Fruit fly (Drosophila melanogaster) whole organism, embryonic: ENCODE measurements around the gene CG5644.

Experiments
- Aef1 ChIP-seq: fragments of 200-800 bp; sonication (Bioruptor generic); IDR thresholded peaks from 3 replicates; pipeline ENCODE4 v1.3.6; 2022; ENCODE audit warnings: missing biosample characterization, missing genetic modification characterization
- Antp ChIP-seq: fragments of 200-800 bp; sonication (Bioruptor generic); optimal IDR thresholded peaks from 3 replicates; lab custom pipeline; 2016; ENCODE audit warnings: missing biosample characterization, missing genetic modification characterization
- Atf-2 ChIP-seq: fragments of 200-800 bp; sonication (Bioruptor generic); optimal IDR thresholded peaks from 2 replicates; lab custom pipeline; 2016; ENCODE audit warnings: missing biosample characterization, missing genetic modification characterization
- Awh ChIP-seq: fragments of 200-800 bp; sonication (Bioruptor generic); IDR thresholded peaks from 2 replicates; pipeline ENCODE4, ENCODE4 v1.3.6; 2022; ENCODE audit warnings: missing biosample characterization, missing genetic modification characterization
- Blimp-1 ChIP-seq: fragments of 200-800 bp; sonication (Bioruptor generic); optimal IDR thresholded peaks from 3 replicates; lab custom pipeline; 2018; ENCODE audit warnings: missing biosample characterization, missing genetic modification characterization, mild to moderate bottlenecking, moderate library complexity, missing genetic modification reagents
- C15 ChIP-seq: fragments of 200-800 bp; sonication (Bioruptor generic); IDR thresholded peaks from 3 replicates; pipeline ENCODE4 v1.3.6; 2022; ENCODE audit warnings: missing biosample characterization, missing genetic modification characterization
- CG10209 ChIP-seq: fragments of 200-800 bp; sonication (Bioruptor generic); optimal IDR thresholded peaks from 3 replicates; lab custom pipeline; 2017; ENCODE audit warnings: missing biosample characterization, mild to moderate bottlenecking, missing genetic modification characterization, missing genetic modification reagents
- CG1024 ChIP-seq: fragments of 200-800 bp; sonication (Bioruptor generic); IDR thresholded peaks from 2 replicates; pipeline ENCODE4 v1.3.6; 2022; ENCODE audit warnings: missing biosample characterization, missing genetic modification characterization
- CG10462 ChIP-seq: fragments of 200-800 bp; sonication (Bioruptor generic); optimal IDR thresholded peaks from 2 replicates; lab custom pipeline; 2016; ENCODE audit warnings: missing biosample characterization, missing genetic modification characterization
- CG10979 ChIP-seq: fragments of 200-800 bp; sonication (Bioruptor generic); optimal IDR thresholded peaks from 2 replicates; lab custom pipeline; 2018; ENCODE audit warnings: missing biosample characterization, mild to moderate bottlenecking, missing genetic modification characterization, moderate library complexity
- CG11723 ChIP-seq: fragments of 200-800 bp; sonication (Bioruptor generic); optimal IDR thresholded peaks from 2 replicates; lab custom pipeline; 2017; ENCODE audit warnings: missing biosample characterization, mild to moderate bottlenecking, missing genetic modification characterization
- CG13894 ChIP-seq: fragments of 200-800 bp; sonication (Bioruptor generic); optimal IDR thresholded peaks from 3 replicates; lab custom pipeline; 2018; ENCODE audit warnings: missing biosample characterization, mild to moderate bottlenecking, missing genetic modification characterization, moderate library complexity
- CG14014 ChIP-seq: fragments of 200-800 bp; sonication (Bioruptor generic); IDR thresholded peaks from 2 replicates; pipeline ENCODE4 v1.3.6; 2022; ENCODE audit warnings: missing biosample characterization, missing genetic modification characterization
- CG15073 ChIP-seq: fragments of 200-800 bp; sonication (Bioruptor generic); optimal IDR thresholded peaks from 2 replicates; lab custom pipeline; 2016; ENCODE audit warnings: missing biosample characterization, missing genetic modification characterization
- CG1529 ChIP-seq: fragments of 200-800 bp; sonication (Bioruptor generic); optimal IDR thresholded peaks from 3 replicates; lab custom pipeline; 2018; ENCODE audit warnings: missing biosample characterization, missing genetic modification characterization
- CG17385 ChIP-seq: fragments of 200-800 bp; sonication (Bioruptor generic); optimal IDR thresholded peaks from 3 replicates; lab custom pipeline; 2018; ENCODE audit warnings: missing biosample characterization, mild to moderate bottlenecking, missing genetic modification characterization
- CG1792 ChIP-seq: fragments of 200-800 bp; sonication (Bioruptor generic); optimal IDR thresholded peaks from 2 replicates; lab custom pipeline; 2016; ENCODE audit warnings: missing biosample characterization, missing genetic modification characterization
- CG30020 ChIP-seq: fragments of 200-800 bp; optimal IDR thresholded peaks from 2 replicates; lab custom pipeline; 2019; ENCODE audit warnings: missing biosample characterization, mild to moderate bottlenecking, missing genetic modification characterization, moderate library complexity
- CG3065 ChIP-seq: fragments of 200-800 bp; sonication (Bioruptor generic); optimal IDR thresholded peaks from 2 replicates; lab custom pipeline; 2016; ENCODE audit warnings: missing biosample characterization, missing genetic modification characterization
- CG31224 ChIP-seq: fragments of 200-800 bp; sonication (Bioruptor generic); IDR thresholded peaks from 2 replicates; pipeline ENCODE4 v1.3.6; 2022; ENCODE audit warnings: missing biosample characterization, missing genetic modification characterization
- CG31388 ChIP-seq: fragments of 200-800 bp; sonication (Bioruptor generic); optimal IDR thresholded peaks from 2 replicates; lab custom pipeline; 2016; ENCODE audit warnings: missing biosample characterization, missing genetic modification characterization
- CG3407 ChIP-seq: fragments of 200-800 bp; sonication (Bioruptor generic); optimal IDR thresholded peaks from 2 replicates; lab custom pipeline; 2018; ENCODE audit warnings: missing biosample characterization, mild to moderate bottlenecking, missing genetic modification characterization
- CG4328 ChIP-seq: fragments of 200-800 bp; sonication (Bioruptor generic); optimal IDR thresholded peaks from 3 replicates; lab custom pipeline; 2017; ENCODE audit warnings: missing biosample characterization, missing genetic modification reagents, missing genetic modification characterization
- CG4730 ChIP-seq: fragments of 200-800 bp; sonication (Bioruptor generic); IDR thresholded peaks from 2 replicates; pipeline ENCODE4 v1.3.6; 2022; ENCODE audit warnings: missing biosample characterization, missing genetic modification characterization
- CG6254 ChIP-seq: fragments of 200-800 bp; sonication (Bioruptor generic); optimal IDR thresholded peaks from 3 replicates; lab custom pipeline; 2017; ENCODE audit warnings: mild to moderate bottlenecking, missing biosample characterization, missing genetic modification reagents, missing genetic modification characterization
- CG7271 ChIP-seq: fragments of 200-800 bp; sonication (Bioruptor generic); optimal IDR thresholded peaks from 2 replicates; lab custom pipeline; 2018; ENCODE audit warnings: missing biosample characterization, mild to moderate bottlenecking, missing genetic modification characterization, moderate library complexity
- CG8944 ChIP-seq: fragments of 200-800 bp; sonication (Bioruptor generic); optimal IDR thresholded peaks from 3 replicates; lab custom pipeline; 2016; ENCODE audit warnings: missing biosample characterization, missing genetic modification characterization
- CG9215 ChIP-seq: fragments of 200-800 bp; sonication (Bioruptor generic); IDR thresholded peaks from 2 replicates; pipeline ENCODE4 v1.3.6; 2022; ENCODE audit warnings: missing biosample characterization, missing genetic modification characterization
- CG9727 ChIP-seq: fragments of 200-800 bp; sonication (Bioruptor generic); optimal IDR thresholded peaks from 3 replicates; lab custom pipeline; 2017; ENCODE audit warnings: missing biosample characterization, mild to moderate bottlenecking, missing genetic modification characterization
- CG9932 ChIP-seq: fragments of 200-800 bp; sonication (Bioruptor generic); IDR thresholded peaks from 2 replicates; pipeline ENCODE4 v1.3.6; 2022; ENCODE audit warnings: missing biosample characterization, missing genetic modification characterization
- Camta ChIP-seq: fragments of 200-800 bp; sonication (Bioruptor generic); optimal IDR thresholded peaks from 2 replicates; lab custom pipeline; 2016; ENCODE audit warnings: missing biosample characterization, missing genetic modification characterization
- Chrac-16 ChIP-seq: fragments of 200-800 bp; sonication (Bioruptor generic); optimal IDR thresholded peaks from 3 replicates; lab custom pipeline; 2016; ENCODE audit warnings: missing biosample characterization, missing genetic modification characterization
- CoRest ChIP-seq: fragments of 200-800 bp; sonication (Bioruptor generic); optimal IDR thresholded peaks from 3 replicates; lab custom pipeline; 2018; ENCODE audit warnings: missing biosample characterization, mild to moderate bottlenecking, missing genetic modification characterization, moderate library complexity
- CrebB ChIP-seq: fragments of 200-800 bp; sonication (Bioruptor generic); optimal IDR thresholded peaks from 3 replicates; lab custom pipeline; 2018; ENCODE audit warnings: missing biosample characterization, mild to moderate bottlenecking, missing genetic modification characterization
- Elba2 ChIP-seq: fragments of 200-800 bp; sonication (Bioruptor generic); optimal IDR thresholded peaks from 3 replicates; lab custom pipeline; 2016; ENCODE audit warnings: missing biosample characterization, missing genetic modification characterization
- HLHmδ ChIP-seq: fragments of 200-800 bp; sonication (Bioruptor generic); optimal IDR thresholded peaks from 2 replicates; lab custom pipeline; 2018; ENCODE audit warnings: missing biosample characterization, mild to moderate bottlenecking, missing genetic modification characterization, moderate library complexity
- Hmx ChIP-seq: fragments of 200-800 bp; sonication (Bioruptor generic); optimal IDR thresholded peaks from 2 replicates; lab custom pipeline; 2016; ENCODE audit warnings: missing biosample characterization, missing genetic modification characterization
- Hr51 ChIP-seq, 2 experiments: fragments of 200-800 bp; sonication (Bioruptor generic); optimal IDR thresholded peaks; 2 replicates in 1 of 2; 3 replicates in 1 of 2; lab custom pipeline; 2016 to 2018; ENCODE audit warnings: missing biosample characterization in 2 of 2, missing genetic modification characterization in 2 of 2, mild to moderate bottlenecking in 1 of 2, moderate library complexity in 1 of 2
- Lim3 ChIP-seq: fragments of 200-800 bp; sonication (Bioruptor generic); IDR thresholded peaks from 2 replicates; pipeline ENCODE4 v1.3.6; 2022; ENCODE audit warnings: missing biosample characterization, missing genetic modification characterization
- MESR4 ChIP-seq: fragments of 200-800 bp; sonication (Bioruptor generic); optimal IDR thresholded peaks from 2 replicates; lab custom pipeline; 2018; ENCODE audit warnings: missing biosample characterization, mild to moderate bottlenecking, missing genetic modification characterization, moderate library complexity
- NC2β ChIP-seq: fragments of 200-800 bp; sonication (Bioruptor generic); optimal IDR thresholded peaks from 2 replicates; lab custom pipeline; 2016; ENCODE audit warnings: missing biosample characterization, missing genetic modification characterization
- Side ChIP-seq: fragments of 200-800 bp; sonication (Bioruptor generic); optimal IDR thresholded peaks from 2 replicates; lab custom pipeline; 2016; ENCODE audit warnings: missing biosample characterization, missing genetic modification characterization
- Sin3A ChIP-seq: fragments of >200 bp; optimal IDR thresholded peaks from 2 replicates; lab custom pipeline; 2018
- Six4 ChIP-seq: fragments of 200-800 bp; sonication (Bioruptor generic); optimal IDR thresholded peaks from 2 replicates; lab custom pipeline; 2016; ENCODE audit warnings: missing biosample characterization, missing genetic modification characterization
- chif ChIP-seq, 2 experiments: fragments of 200-800 bp; sonication (Bioruptor generic); optimal IDR thresholded peaks; 3 replicates each; lab custom pipeline; 2016; ENCODE audit warnings: missing biosample characterization in 2 of 2, missing genetic modification characterization in 2 of 2
- ems ChIP-seq: fragments of 200-800 bp; sonication (Bioruptor generic); optimal IDR thresholded peaks from 3 replicates; lab custom pipeline; 2016; ENCODE audit warnings: missing biosample characterization, missing genetic modification characterization
- ewg ChIP-seq: fragments of 200-800 bp; sonication (Bioruptor generic); optimal IDR thresholded peaks from 3 replicates; lab custom pipeline; 2017; ENCODE audit warnings: mild to moderate bottlenecking, missing biosample characterization, missing genetic modification reagents, missing genetic modification characterization
- jumu ChIP-seq: fragments of 200-800 bp; sonication (Bioruptor generic); optimal IDR thresholded peaks from 3 replicates; lab custom pipeline; 2016; ENCODE audit warnings: missing biosample characterization, missing genetic modification characterization
- lab ChIP-seq: fragments of 200-800 bp; sonication (Bioruptor generic); optimal IDR thresholded peaks from 3 replicates; lab custom pipeline; 2017; ENCODE audit warnings: missing biosample characterization, missing genetic modification characterization, mild to moderate bottlenecking, moderate library complexity, missing genetic modification reagents
- sr ChIP-seq: fragments of 200-800 bp; sonication (Bioruptor generic); IDR thresholded peaks from 3 replicates; pipeline ENCODE4 v1.3.6; 2022; ENCODE audit warnings: missing biosample characterization, missing genetic modification characterization
- unpg ChIP-seq: fragments of 200-800 bp; sonication (Bioruptor generic); optimal IDR thresholded peaks from 3 replicates; lab custom pipeline; 2018; ENCODE audit warnings: missing biosample characterization, mild to moderate bottlenecking, missing genetic modification characterization, moderate library complexity
- usp ChIP-seq: fragments of >200 bp; optimal IDR thresholded peaks from 2 replicates; lab custom pipeline; 2017; ENCODE audit warnings: missing biosample characterization, missing genetic modification characterization

CG5644 gene

DNA sequence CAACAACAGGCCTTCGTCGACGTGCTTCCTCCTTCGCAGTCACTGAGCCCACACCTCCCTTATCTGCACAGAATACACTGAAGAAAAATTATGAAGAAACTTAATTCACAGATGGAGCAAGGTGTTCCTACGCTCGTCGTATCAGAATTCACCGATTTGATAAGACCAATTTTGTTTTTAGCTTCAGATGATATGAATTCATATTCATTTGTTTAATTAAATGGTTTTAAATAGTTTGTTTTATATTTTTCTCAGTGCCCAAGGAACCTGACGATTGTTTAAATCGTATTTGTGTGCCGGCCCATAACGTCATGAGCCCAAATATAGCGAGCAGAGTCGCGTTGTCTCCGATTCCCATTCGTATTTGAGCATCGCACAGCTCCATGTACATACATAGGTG, 43.9 kb upstream of the CG5644 start (continued):
- TF ChIP-seq CG1529 (GFP tag; lab: Kevin White, UChicago) (peak; percentile 28), CG3065 (GFP tag; lab: Kevin White, UChicago) (no peak), ems (GFP tag; lab: Kevin White, UChicago) (peak; percentile 14), Elba2 (peak; percentile 71), HLHmδ (GFP tag; lab: Kevin White, UChicago) (no peak), C15 (0 out of 3 replicates have a peak, but pooled peaks have one; percentile 18), CG15073 (GFP tag; lab: Kevin White, UChicago) (no peak), Aef1 (GFP tag; lab: Robert Waterston, UW) (0 out of 3 replicates have a peak, but pooled peaks have one; percentile 15), unpg (GFP tag; lab: Kevin White, UChicago) (peak; percentile 58), Camta (GFP tag; lab: Kevin White, UChicago) (peak; percentile 65), Six4 (GFP tag; lab: Kevin White, UChicago) (peak; percentile 43), CG1024 (GFP tag; lab: Robert Waterston, UW) (peak; percentile 74), CG7271 (tag; lab: Kevin White, UChicago) (peak; percentile 74), Blimp-1 (GFP tag; lab: Kevin White, UChicago) (peak; percentile 52), chif (GFP tag; optimal IDR thresholded peaks at IDR 0.05; lab: Kevin White, UChicago) (peak; percentile 54 to 85), CG9932 (no peak), Hmx (no peak), CG1792 (GFP tag; lab: Kevin White, UChicago) (peak; percentile 53), CG6254 (GFP tag; lab: Kevin White, UChicago) (peak; percentile 61), CrebB (tag; lab: Kevin White, UChicago) (peak; percentile 28), Awh (GFP tag; lab: Robert Waterston, UW) (no peak), ewg (GFP tag; lab: Kevin White, UChicago) (peak; percentile 39), Side (GFP tag; lab: Kevin White, UChicago) (peak; percentile 64), CG30020 (tag; lab: Kevin White, UChicago) (no peak), jumu (GFP tag; lab: Kevin White, UChicago) (peak; percentile 23), CG9727 (GFP tag; lab: Kevin White, UChicago) (peak; percentile 92), CG9215 (GFP tag; lab: Robert Waterston, UW) (peak; percentile 27; the same call in 1 of the 2 replicates), Antp (peak; percentile 28), CoRest (tag; lab: Kevin White, UChicago) (peak; percentile 57), CG31224 (GFP tag; lab: Robert Waterston, UW) (peak; percentile 43), Sin3A (no peak), sr (GFP tag; lab: Robert Waterston, UW) (no peak), CG17385 (GFP tag; lab: Kevin White, UChicago) (peak; percentile 47), CG13894 (tag; lab: Kevin White, UChicago) (no peak), MESR4 (GFP tag; lab: Kevin White, UChicago) (peak; percentile 7), CG10462 (GFP tag; lab: Kevin White, UChicago) (peak; percentile 61), lab (GFP tag; lab: Kevin White, UChicago) (peak; percentile 43), CG31388 (GFP tag; lab: Kevin White, UChicago) (peak; percentile 10), Hr51 (GFP tag; optimal IDR thresholded peaks at IDR 0.05; lab: Kevin White, UChicago) (peak; percentile 18 to 65), CG3407 (GFP tag; lab: Kevin White, UChicago) (no peak), CG4328 (GFP tag; lab: Kevin White, UChicago) (no peak), CG4730 (peak; percentile 7; the same call in 1 of the 2 replicates), CG11723 (GFP tag; lab: Kevin White, UChicago) (peak; percentile 10), CG14014 (GFP tag; lab: Robert Waterston, UW) (no peak), usp (GFP tag; lab: Kevin White, UChicago) (no peak), CG10209 (GFP tag; lab: Kevin White, UChicago) (peak; percentile 75), Atf-2 (GFP tag; lab: Kevin White, UChicago) (peak; percentile 46), Chrac-16 (GFP tag; lab: Kevin White, UChicago) (peak; percentile 77), Lim3 (GFP tag; lab: Robert Waterston, UW) (no peak), CG8944 (GFP tag; lab: Kevin White, UChicago) (peak; percentile 55), CG10979 (peak; percentile 83), NC2β (GFP tag; lab: Kevin White, UChicago) (peak; percentile 71)
